Fruit fly (Drosophila melanogaster): ENCODE measurements around the gene inaF-D.

dm6 chrX:11683480-11683879 lies 45.4 kb downstream of the inaF-D start:
- TF ChIP-seq Hr38 (GFP tag; optimal IDR thresholded peaks at IDR 0.05) (no peak), fd59A (GFP tag; optimal IDR thresholded peaks at IDR 0.05) (no peak), CG31627 (GFP tag; optimal IDR thresholded peaks at IDR 0.05) (no peak), CG9139 (GFP tag; optimal IDR thresholded peaks at IDR 0.05) (no peak), svp (GFP tag) (peak; percentile 85)
